Fruit fly (Drosophila melanogaster) whole organism, adult: ENCODE measurements around the gene CG9205.

Source experiments
- CG11617 ChIP-seq: fragments of 200-800 bp; sonication (Bioruptor generic); optimal IDR thresholded peaks from 2 replicates; lab custom pipeline; 2017; ENCODE audit warnings: mild to moderate bottlenecking, missing biosample characterization, missing genetic modification reagents, missing genetic modification characterization
- CG12768 ChIP-seq: fragments of 200-800 bp; sonication (Bioruptor generic); optimal IDR thresholded peaks from 2 replicates; lab custom pipeline; 2017; ENCODE audit warnings: missing biosample characterization, missing genetic modification characterization, mild to moderate bottlenecking, moderate library complexity, missing genetic modification reagents
- CG14711 ChIP-seq: fragments of 200-800 bp; sonication (Bioruptor generic); optimal IDR thresholded peaks from 2 replicates; lab custom pipeline; 2018; ENCODE audit warnings: missing biosample characterization, mild to moderate bottlenecking, missing genetic modification characterization, moderate library complexity
- CG1620 ChIP-seq: fragments of 200-800 bp; sonication (Bioruptor generic); optimal IDR thresholded peaks from 2 replicates; lab custom pipeline; 2016; ENCODE audit warnings: missing biosample characterization, missing genetic modification characterization
- CG33017 ChIP-seq: fragments of 200-800 bp; sonication (Bioruptor generic); optimal IDR thresholded peaks from 2 replicates; lab custom pipeline; 2018; ENCODE audit warnings: missing biosample characterization, mild to moderate bottlenecking, missing genetic modification characterization, moderate library complexity
- CG5204 ChIP-seq: fragments of 200-800 bp; sonication (Bioruptor generic); optimal IDR thresholded peaks from 2 replicates; lab custom pipeline; 2016; ENCODE audit warnings: missing biosample characterization, missing genetic modification characterization
- CG7101 ChIP-seq: fragments of 200-800 bp; sonication (Bioruptor generic); optimal IDR thresholded peaks from 2 replicates; lab custom pipeline; 2018; ENCODE audit warnings: missing biosample characterization, mild to moderate bottlenecking, missing genetic modification characterization, moderate library complexity
- Crg-1 ChIP-seq: fragments of 200-800 bp; sonication (Bioruptor generic); optimal IDR thresholded peaks from 2 replicates; lab custom pipeline; 2016; ENCODE audit warnings: missing biosample characterization, missing genetic modification characterization
- Hr96 ChIP-seq: fragments of 200-800 bp; sonication (Bioruptor generic); optimal IDR thresholded peaks from 2 replicates; lab custom pipeline; 2016; ENCODE audit warnings: missing biosample characterization, missing genetic modification characterization
- Mnt ChIP-seq: fragments of 200-800 bp; sonication (Bioruptor generic); optimal IDR thresholded peaks from 2 replicates; lab custom pipeline; 2016; ENCODE audit warnings: missing biosample characterization, mild to moderate bottlenecking, missing genetic modification characterization
- bab1 ChIP-seq: fragments of 200-800 bp; sonication (Bioruptor generic); optimal IDR thresholded peaks from 3 replicates; lab custom pipeline; 2019; ENCODE audit warnings: missing biosample characterization, mild to moderate bottlenecking, missing genetic modification characterization, moderate library complexity
- cic ChIP-seq: fragments of 200-800 bp; sonication (Bioruptor generic); optimal IDR thresholded peaks from 2 replicates; lab custom pipeline; 2017; ENCODE audit warnings: missing biosample characterization, mild to moderate bottlenecking, missing genetic modification characterization, moderate library complexity
- cnc ChIP-seq, 2 experiments: fragments of >200 bp; optimal IDR thresholded peaks; 2 replicates each; lab custom pipeline; 2017
- pad ChIP-seq: fragments of 200-800 bp; sonication (Bioruptor generic); optimal IDR thresholded peaks from 3 replicates; lab custom pipeline; 2017; ENCODE audit warnings: missing biosample characterization, missing genetic modification characterization, mild to moderate bottlenecking, moderate library complexity, missing genetic modification reagents
- tj ChIP-seq: fragments of 200-800 bp; sonication (Bioruptor generic); optimal IDR thresholded peaks from 3 replicates; lab custom pipeline; 2017; ENCODE audit warnings: missing biosample characterization, mild to moderate bottlenecking, missing genetic modification characterization, moderate library complexity
- toe ChIP-seq: fragments of 200-800 bp; sonication (Bioruptor generic); optimal IDR thresholded peaks from 2 replicates; lab custom pipeline; 2016; ENCODE audit warnings: missing biosample characterization, missing genetic modification characterization

Gene CG9205

DNA sequence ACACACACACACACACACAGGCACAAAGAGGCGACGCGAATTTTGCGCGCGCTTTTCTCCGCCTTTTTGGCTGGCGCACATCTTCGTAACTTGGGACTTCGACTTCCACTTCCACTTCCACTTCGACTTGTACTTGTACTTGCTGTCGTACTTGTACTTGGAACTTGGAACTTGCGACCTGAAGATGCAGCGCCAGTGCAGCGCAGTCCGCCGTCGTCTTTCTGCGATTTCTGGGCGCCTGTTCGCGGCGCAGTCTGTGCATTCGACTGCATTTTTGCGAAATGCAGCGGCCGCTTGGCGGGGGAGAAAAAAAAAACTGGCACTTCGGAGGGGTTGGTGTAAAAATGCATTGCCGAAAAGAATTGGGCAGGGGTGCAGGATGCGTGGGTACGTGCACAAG lies 42.5 kb downstream of the CG9205 start:
- TF ChIP-seq CG12768 (no peak), pad (GFP tag; lab: Kevin White, UChicago) (no peak), Crg-1 (GFP tag; lab: Kevin White, UChicago) (no peak)

DNA sequence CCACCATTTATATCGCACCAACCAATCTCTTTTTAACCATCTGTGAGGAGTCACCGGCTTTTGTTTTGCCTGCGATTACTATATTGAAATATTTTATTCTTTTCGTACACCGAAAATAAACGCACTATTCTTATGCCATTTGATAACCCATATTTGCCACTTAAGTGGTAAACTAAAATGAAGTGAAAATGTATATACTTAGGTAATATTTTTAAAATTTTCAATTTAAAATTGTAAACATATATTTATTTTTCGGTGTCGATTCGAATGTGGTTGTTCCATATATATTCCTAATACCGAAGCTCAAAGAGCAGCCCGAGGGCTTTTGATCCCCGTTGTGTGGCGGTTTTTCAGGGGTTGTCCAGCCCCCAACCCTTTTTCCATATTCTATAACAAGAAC lies 43.8 kb downstream of the CG9205 start:
- no peak for TF ChIP-seq CG1620 (GFP tag; lab: Kevin White, UChicago)
- TF ChIP-seq CG33017 (tag; lab: Kevin White, UChicago): no peak
- TF ChIP-seq CG7101 (tag; lab: Kevin White, UChicago): no peak
- TF ChIP-seq CG11617 (GFP tag; lab: Kevin White, UChicago): no peak
- no peak for TF ChIP-seq tj (GFP tag; lab: Kevin White, UChicago)
- no peak for TF ChIP-seq pad (GFP tag; lab: Kevin White, UChicago)
- no peak for TF ChIP-seq Mnt (GFP tag; lab: Kevin White, UChicago)
- TF ChIP-seq Crg-1 (GFP tag; lab: Kevin White, UChicago): no peak
- TF ChIP-seq CG5204 (GFP tag; lab: Kevin White, UChicago): no peak

DNA sequence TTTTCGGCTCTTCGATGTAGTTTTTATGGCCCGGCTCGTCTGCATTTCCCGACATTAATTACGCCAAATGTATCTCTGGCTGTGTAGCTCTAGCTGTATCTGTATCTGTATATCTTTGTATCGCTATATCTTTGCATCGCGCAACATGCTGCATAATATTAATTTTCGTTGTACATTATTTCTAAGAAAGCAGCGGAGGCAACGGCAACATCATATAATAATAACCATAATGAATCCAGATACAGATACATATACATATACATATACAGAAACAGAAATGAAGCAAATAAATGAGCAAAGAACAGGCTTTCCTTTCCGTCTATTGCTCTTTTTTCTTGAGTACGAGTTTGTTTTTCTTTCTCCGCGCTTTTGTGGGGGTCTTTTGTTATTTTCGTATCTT lies 48.4 kb downstream of the CG9205 start:
- TF ChIP-seq cnc (optimal IDR thresholded peaks at IDR 0.05; lab: Kevin White, UChicago) (no peak), pad (GFP tag; lab: Kevin White, UChicago) (no peak), CG33017 (tag; lab: Kevin White, UChicago) (no peak), CG12768 (no peak), CG1620 (GFP tag; lab: Kevin White, UChicago) (no peak), CG14711 (tag; lab: Kevin White, UChicago) (no peak), cic (GFP tag; lab: Kevin White, UChicago) (no peak), toe (no peak), bab1 (GFP tag; lab: Kevin White, UChicago) (no peak)

DNA sequence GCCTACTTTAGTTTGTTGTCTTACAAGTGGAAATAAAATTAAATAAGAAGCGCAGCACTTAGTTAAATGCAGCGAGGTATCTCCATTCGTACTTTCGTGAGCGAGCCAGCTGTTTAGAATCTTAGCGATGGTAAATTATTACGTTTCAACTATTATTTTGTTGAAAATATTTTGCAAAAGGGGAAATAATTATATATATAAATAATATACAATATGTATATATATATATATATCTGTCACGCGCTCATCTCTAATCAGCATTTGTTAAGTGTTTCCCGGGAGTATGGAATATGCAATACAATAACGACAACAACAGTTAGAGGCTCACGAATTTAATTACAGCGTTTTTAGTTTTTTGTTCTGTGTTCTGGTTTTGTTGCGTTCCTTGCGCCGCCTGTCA lies 48.8 kb downstream of the CG9205 start:
- TF ChIP-seq cic (GFP tag; lab: Kevin White, UChicago) (no peak), pad (GFP tag; lab: Kevin White, UChicago) (peak; percentile 0), CG7101 (tag; lab: Kevin White, UChicago) (peak; percentile 28), Hr96 (no peak), bab1 (GFP tag; lab: Kevin White, UChicago) (peak; percentile 23), CG12768 (peak; percentile 38), Mnt (GFP tag; lab: Kevin White, UChicago) (no peak), CG14711 (tag; lab: Kevin White, UChicago) (peak; percentile 57)

DNA sequence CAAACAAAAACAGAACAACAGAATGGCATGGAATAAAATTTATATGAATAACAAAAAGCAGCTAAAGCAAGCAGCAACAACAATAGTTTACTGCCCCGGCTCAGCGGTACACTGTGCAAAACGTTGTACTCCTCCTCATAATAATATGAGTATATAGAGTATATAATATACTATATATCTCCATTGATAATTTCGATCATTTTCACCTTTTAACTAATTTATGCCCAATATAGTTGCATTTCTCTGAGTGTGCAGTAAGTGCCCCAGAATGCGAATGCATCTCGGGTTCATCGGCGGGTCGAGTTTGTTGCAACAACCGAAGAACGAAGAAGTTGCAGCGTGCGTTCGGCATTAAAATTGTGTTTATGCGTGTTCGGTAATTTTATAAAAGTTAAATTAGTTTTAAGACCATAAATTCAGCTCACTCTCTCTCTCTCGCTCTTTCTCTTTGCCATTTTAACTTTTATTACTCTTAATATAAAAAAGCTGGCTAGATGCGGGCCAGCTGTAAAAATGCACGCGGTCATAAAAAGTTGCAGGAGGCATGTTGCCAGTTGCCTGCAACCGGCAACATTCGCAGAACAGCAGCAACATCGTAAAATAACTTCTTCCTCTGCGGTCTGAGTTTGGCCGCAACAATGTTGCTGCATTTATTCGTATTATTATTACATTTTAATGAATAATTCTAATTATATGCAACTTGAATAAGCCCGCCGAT lies 50.0 kb downstream of the CG9205 start:
- no peak for TF ChIP-seq cnc (optimal IDR thresholded peaks at IDR 0.05; lab: Kevin White, UChicago)
- no peak for TF ChIP-seq CG14711 (tag; lab: Kevin White, UChicago)
- TF ChIP-seq tj (GFP tag; lab: Kevin White, UChicago): no peak
- TF ChIP-seq bab1 (GFP tag; lab: Kevin White, UChicago): peak; percentile 62
- no peak for TF ChIP-seq CG33017 (tag; lab: Kevin White, UChicago)
- TF ChIP-seq pad (GFP tag; lab: Kevin White, UChicago): no peak
- TF ChIP-seq CG7101 (tag; lab: Kevin White, UChicago): no peak
- TF ChIP-seq cic (GFP tag; lab: Kevin White, UChicago): no peak
- TF ChIP-seq CG11617 (GFP tag; lab: Kevin White, UChicago): no peak
